Worm (Caenorhabditis elegans) whole organism, L2 larva: Measurements from ENCODE around the gene nhr-86.

Source experiments
- F13H6.1 ChIP-seq: sonication (generic microtip); optimal IDR thresholded peaks from 2 replicates; lab custom pipeline; 2016; ENCODE audit warnings: missing genetic modification characterization, missing compliant biosample characterization
- nhr-11 ChIP-seq: fragments of 150-350 bp; optimal IDR thresholded peaks from 2 replicates; lab custom pipeline; 2014; ENCODE audit warnings: missing biosample characterization, missing genetic modification characterization

ce11 chrV:2057324-2057723, 9.3 kb downstream of the nhr-86 start, which contains the start of gene comt-3:
- TF ChIP-seq F13H6.1, result no peak
- no peak for TF ChIP-seq nhr-11
